Fruit fly (Drosophila melanogaster): ENCODE measurements around the gene AIF.

Gene AIF

DNA sequence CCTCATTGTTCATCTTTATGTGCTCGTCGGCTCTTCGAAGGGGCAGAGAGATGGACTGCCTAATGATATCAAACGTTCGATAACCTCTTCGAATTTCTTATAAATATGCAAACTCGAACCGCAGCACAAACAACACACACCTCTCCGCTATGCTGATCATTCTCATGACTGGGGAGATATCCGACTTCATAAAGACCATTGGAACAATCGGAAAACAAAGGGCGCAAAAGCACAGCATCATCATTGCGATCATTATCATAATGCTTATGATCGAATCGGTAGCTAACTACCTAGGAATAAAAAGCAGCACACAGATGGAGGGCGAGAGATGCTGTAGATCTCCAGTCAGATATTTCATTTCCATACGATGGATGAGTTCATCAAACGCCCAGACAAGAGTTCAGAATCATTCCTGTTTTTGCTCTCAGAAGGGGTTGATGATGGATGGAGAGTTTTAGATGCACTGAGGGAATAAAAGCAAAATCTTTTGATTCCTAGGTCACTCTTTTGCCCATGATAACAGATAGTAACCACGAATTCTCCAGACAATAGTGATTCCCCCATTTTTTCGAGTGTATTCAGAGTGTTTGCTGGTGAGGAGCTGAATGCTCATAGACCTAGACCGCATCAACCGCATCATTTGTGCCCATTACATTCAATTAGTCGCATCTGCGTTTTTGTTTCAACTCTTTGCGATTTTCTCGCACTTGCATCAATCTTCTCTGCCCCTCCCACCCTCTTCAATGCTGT lies 15.6 kb downstream of the AIF start (continued):
- TF ChIP-seq lmd (GFP tag; IDR thresholded peaks at IDR 0.05) (no peak), Sox102F (GFP tag; optimal IDR thresholded peaks at IDR 0.05) (no peak), gsb (GFP tag; IDR thresholded peaks at IDR 0.05) (0 out of 2 replicates have a peak, but pooled peaks have one; percentile 13), fd3F (GFP tag; optimal IDR thresholded peaks at IDR 0.05) (no peak), eve (GFP tag; optimal IDR thresholded peaks at IDR 0.05) (peak in 1 of 2 experiments; percentile 33), Doc2 (GFP tag; IDR thresholded peaks at IDR 0.05) (no peak), dmrt11E (tag; optimal IDR thresholded peaks at IDR 0.05) (peak; percentile 17), CG7357 (GFP tag; IDR thresholded peaks at IDR 0.05) (no peak), grn (GFP tag; optimal IDR thresholded peaks at IDR 0.05) (peak; percentile 97), chinmo (GFP tag; IDR thresholded peaks at IDR 0.05; ENCODE audit: partially characterized antibody) (peak; percentile 82; the same call in 2 of the 4 replicates), phol (tag; optimal IDR thresholded peaks at IDR 0.05) (peak; percentile 6), toy (GFP tag; IDR thresholded peaks at IDR 0.05) (no peak), Ssrp (tag; optimal IDR thresholded peaks at IDR 0.05) (no peak), Drgx (GFP tag; IDR thresholded peaks at IDR 0.05) (0 out of 2 replicates have a peak, but pooled peaks have one; percentile 47), CG1603 (tag; optimal IDR thresholded peaks at IDR 0.05) (peak; percentile 43), CG4360 (GFP tag; IDR thresholded peaks at IDR 0.05) (no peak), chif (GFP tag; optimal IDR thresholded peaks at IDR 0.05) (no peak), CG13894 (tag; optimal IDR thresholded peaks at IDR 0.05) (peak; percentile 68), sd (tag; optimal IDR thresholded peaks at IDR 0.05) (peak; percentile 44), CG17361 (GFP tag; IDR thresholded peaks at IDR 0.05) (0 out of 3 replicates have a peak, but pooled peaks have one; percentile 17), Xbp1 (GFP tag; optimal IDR thresholded peaks at IDR 0.05) (no peak), CG12769 (tag; optimal IDR thresholded peaks at IDR 0.05) (peak; percentile 66), CG2199 (GFP tag; IDR thresholded peaks at IDR 0.05) (peak; percentile 72; the same call in 1 of the 3 replicates), Trl (optimal IDR thresholded peaks at IDR 0.05) (no peak), Trl (GFP tag; optimal IDR thresholded peaks at IDR 0.05) (no peak), Nf-YB (GFP tag; optimal IDR thresholded peaks at IDR 0.05) (no peak), psq (GFP tag; optimal IDR thresholded peaks at IDR 0.05) (no peak), bsh (GFP tag; optimal IDR thresholded peaks at IDR 0.05) (peak in 1 of 2 experiments; percentile 14), unpg (GFP tag; optimal IDR thresholded peaks at IDR 0.05) (peak; percentile 27), cato (GFP tag; optimal IDR thresholded peaks at IDR 0.05; ENCODE audit: borderline replicate concordance) (no peak), ems (GFP tag; optimal IDR thresholded peaks at IDR 0.05) (no peak), CG34422 (GFP tag; IDR thresholded peaks at IDR 0.05) (no peak), Blimp-1 (GFP tag; optimal IDR thresholded peaks at IDR 0.05) (peak; percentile 16), Ravus (GFP tag; IDR thresholded peaks at IDR 0.05) (no peak), Gsc (GFP tag; IDR thresholded peaks at IDR 0.05) (no peak), Kr (GFP tag; optimal IDR thresholded peaks at IDR 0.05) (peak; percentile 39), ro (GFP tag; IDR thresholded peaks at IDR 0.05) (no peak), CG4404 (GFP tag; IDR thresholded peaks at IDR 0.05) (no peak), Awh (GFP tag; IDR thresholded peaks at IDR 0.05) (0 out of 2 replicates have a peak, but pooled peaks have one; percentile 41), CG4424 (GFP tag; optimal IDR thresholded peaks at IDR 0.05) (no peak), pros (GFP tag; optimal IDR thresholded peaks at IDR 0.05) (peak; percentile 6), repo (GFP tag; optimal IDR thresholded peaks at IDR 0.05) (no peak), Hr78 (GFP tag; optimal IDR thresholded peaks at IDR 0.05) (no peak), abd-A (tag; optimal IDR thresholded peaks at IDR 0.05) (peak; percentile 82), Xrp1 (GFP tag; IDR thresholded peaks at IDR 0.05) (peak; percentile 14; the same call in 1 of the 2 replicates), CG2712 (tag; optimal IDR thresholded peaks at IDR 0.05) (peak; percentile 13), CG17328 (GFP tag; IDR thresholded peaks at IDR 0.05) (no peak), chn (GFP tag; optimal IDR thresholded peaks at IDR 0.05) (peak; percentile 13), CG3407 (GFP tag; optimal IDR thresholded peaks at IDR 0.05) (no peak)
